Worm (Caenorhabditis elegans) whole organism, mixed stage, embryonic: ENCODE data around the gene immt-1.

Source experiments
- M03D4.4 ChIP-seq: sonication (generic microtip); optimal IDR thresholded peaks from 2 replicates; lab custom pipeline; 2017; ENCODE audit warnings: mild to moderate bottlenecking, missing genetic modification characterization, missing compliant biosample characterization
- bed-3 ChIP-seq: fragments of 200-800 bp; sonication (Bioruptor generic); optimal IDR thresholded peaks from 3 replicates; lab custom pipeline; 2018; ENCODE audit warnings: mild to moderate bottlenecking, missing genetic modification characterization, moderate library complexity, missing compliant biosample characterization
- blmp-1 ChIP-seq: fragments of 150-350 bp; optimal IDR thresholded peaks from 2 replicates; lab custom pipeline; 2014; ENCODE audit warnings: missing biosample characterization, missing genetic modification characterization
- ceh-39 ChIP-seq: fragments of 150-350 bp; optimal IDR thresholded peaks from 2 replicates; lab custom pipeline; 2014; ENCODE audit warnings: missing biosample characterization, missing genetic modification characterization
- ceh-43 ChIP-seq: fragments of 200-800 bp; sonication (Bioruptor generic); optimal IDR thresholded peaks from 2 replicates; lab custom pipeline; 2018; ENCODE audit warnings: mild to moderate bottlenecking, missing genetic modification characterization, moderate library complexity, missing compliant biosample characterization
- ceh-83 ChIP-seq: fragments of 200-800 bp; sonication (Bioruptor generic); optimal IDR thresholded peaks from 2 replicates; lab custom pipeline; 2018; ENCODE audit warnings: mild to moderate bottlenecking, missing genetic modification characterization, missing compliant biosample characterization
- ces-1 ChIP-seq: fragments of 150-350 bp; optimal IDR thresholded peaks from 2 replicates; lab custom pipeline; 2014; ENCODE audit warnings: missing biosample characterization, missing genetic modification reagents, missing genetic modification characterization
- cnd-1 ChIP-seq: fragments of 200-800 bp; sonication (Bioruptor generic); optimal IDR thresholded peaks from 2 replicates; lab custom pipeline; 2018; ENCODE audit warnings: mild to moderate bottlenecking, missing genetic modification characterization, missing compliant biosample characterization
- drap-1 ChIP-seq: fragments of 200-800 bp; sonication (Bioruptor generic); optimal IDR thresholded peaks from 3 replicates; lab custom pipeline; 2018; ENCODE audit warnings: mild to moderate bottlenecking, missing genetic modification characterization, missing compliant biosample characterization
- elt-3 ChIP-seq: fragments of 150-350 bp; optimal IDR thresholded peaks from 2 replicates; lab custom pipeline; 2014; ENCODE audit warnings: missing biosample characterization, missing genetic modification characterization
- flh-1 ChIP-seq: fragments of 200-800 bp; sonication (Bioruptor generic); optimal IDR thresholded peaks from 2 replicates; lab custom pipeline; 2018; ENCODE audit warnings: mild to moderate bottlenecking, missing genetic modification characterization, moderate library complexity, missing compliant biosample characterization
- ham-2 ChIP-seq: fragments of 200-800 bp; sonication (Bioruptor generic); optimal IDR thresholded peaks from 2 replicates; lab custom pipeline; 2018; ENCODE audit warnings: mild to moderate bottlenecking, missing genetic modification characterization, missing compliant biosample characterization
- hlh-1 ChIP-seq: fragments of 150-350 bp; optimal IDR thresholded peaks from 2 replicates; lab custom pipeline; 2014; ENCODE audit warnings: missing biosample characterization, missing genetic modification reagents, missing genetic modification characterization
- lin-13 ChIP-seq: fragments of 150-350 bp; optimal IDR thresholded peaks from 2 replicates; lab custom pipeline; 2014; ENCODE audit warnings: missing biosample characterization, missing genetic modification characterization
- lin-32 ChIP-seq: fragments of 200-800 bp; sonication (Bioruptor generic); optimal IDR thresholded peaks from 2 replicates; lab custom pipeline; 2018; ENCODE audit warnings: mild to moderate bottlenecking, missing genetic modification characterization, missing compliant biosample characterization
- lsy-2 ChIP-seq: fragments of 150-350 bp; optimal IDR thresholded peaks from 2 replicates; lab custom pipeline; 2014; ENCODE audit warnings: missing biosample characterization, missing genetic modification characterization
- mab-5 ChIP-seq: fragments of 150-350 bp; optimal IDR thresholded peaks from 2 replicates; lab custom pipeline; 2014; ENCODE audit warnings: missing biosample characterization, missing genetic modification characterization
- mep-1 ChIP-seq: fragments of 150-350 bp; optimal IDR thresholded peaks from 2 replicates; lab custom pipeline; 2017; ENCODE audit warnings: missing biosample characterization, missing genetic modification reagents, missing genetic modification characterization, inconsistent platforms
- mls-2 ChIP-seq: sonication (generic microtip); optimal IDR thresholded peaks from 2 replicates; lab custom pipeline; 2016; ENCODE audit warnings: mild to moderate bottlenecking, missing genetic modification characterization, moderate library complexity, missing compliant biosample characterization
- nhr-12 ChIP-seq: fragments of 150-350 bp; optimal IDR thresholded peaks from 2 replicates; lab custom pipeline; 2014; ENCODE audit warnings: missing biosample characterization, missing genetic modification characterization
- nhr-2 ChIP-seq: fragments of 150-350 bp; optimal IDR thresholded peaks from 2 replicates; lab custom pipeline; 2014; ENCODE audit warnings: missing biosample characterization, missing genetic modification characterization
- nhr-237 ChIP-seq: fragments of 150-350 bp; optimal IDR thresholded peaks from 2 replicates; lab custom pipeline; 2014; ENCODE audit warnings: missing biosample characterization, missing genetic modification characterization
- nhr-28 ChIP-seq: fragments of 150-350 bp; optimal IDR thresholded peaks from 2 replicates; lab custom pipeline; 2014; ENCODE audit warnings: missing biosample characterization, missing genetic modification characterization
- nhr-76 ChIP-seq: sonication (generic microtip); optimal IDR thresholded peaks from 2 replicates; lab custom pipeline; 2017; ENCODE audit warnings: missing biosample characterization, missing genetic modification characterization
- pha-4 ChIP-seq: fragments of 150-350 bp; optimal IDR thresholded peaks from 2 replicates; lab custom pipeline; 2018; ENCODE audit warnings: missing biosample characterization, missing genetic modification reagents, missing genetic modification characterization
- snpc-4 ChIP-seq: fragments of 150-350 bp; optimal IDR thresholded peaks from 2 replicates; lab custom pipeline; 2014; ENCODE audit warnings: missing biosample characterization, missing genetic modification characterization
- sptf-1 ChIP-seq: sonication (generic microtip); optimal IDR thresholded peaks from 2 replicates; lab custom pipeline; 2017; ENCODE audit warnings: mild to moderate bottlenecking, missing genetic modification characterization, moderate library complexity, missing compliant biosample characterization
- unc-120 ChIP-seq: sonication (generic microtip); optimal IDR thresholded peaks from 2 replicates; lab custom pipeline; 2017; ENCODE audit warnings: missing genetic modification characterization, missing compliant biosample characterization; ENCODE audit not compliant: poor library complexity, severe bottlenecking
- unc-39 ChIP-seq: fragments of 150-350 bp; optimal IDR thresholded peaks from 2 replicates; lab custom pipeline; 2014; ENCODE audit warnings: missing biosample characterization, missing genetic modification characterization
- zip-8 ChIP-seq: fragments of 150-350 bp; optimal IDR thresholded peaks from 2 replicates; lab custom pipeline; 2014; ENCODE audit warnings: missing biosample characterization, missing genetic modification characterization

The immt-1 gene

DNA sequence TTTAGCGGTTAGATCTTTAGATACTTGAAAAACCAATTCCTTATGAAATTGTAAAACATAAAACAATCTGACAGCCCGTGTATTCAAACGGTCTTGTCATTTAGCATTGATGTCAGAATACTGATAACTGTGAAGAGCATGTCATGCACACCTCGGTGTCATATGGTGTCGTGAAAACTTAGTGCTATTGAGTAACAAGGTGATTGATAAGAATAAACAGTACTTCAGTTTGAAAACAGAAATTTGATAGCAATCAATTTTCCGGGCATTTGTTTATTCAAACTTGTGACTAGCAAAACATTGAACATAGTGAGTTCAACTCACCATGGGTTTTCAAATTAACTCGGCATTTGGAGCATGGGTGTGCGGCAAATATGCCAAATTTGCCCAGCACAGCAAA lies 8.3 kb upstream of the immt-1 start:
- TF ChIP-seq blmp-1 (tag; lab: Kevin White, UChicago) (no peak), lin-13 (no peak), ceh-39 (tag; lab: Kevin White, UChicago) (no peak), nhr-237 (tag; lab: Kevin White, UChicago) (no peak), flh-1 (GFP tag; lab: Kevin White, UChicago) (no peak), ces-1 (GFP tag; lab: Kevin White, UChicago) (no peak), nhr-12 (no peak), nhr-76 (tag; lab: Kevin White, UChicago) (no peak), nhr-2 (tag; lab: Kevin White, UChicago) (no peak), ceh-43 (GFP tag; lab: Kevin White, UChicago) (no peak), lsy-2 (tag; lab: Kevin White, UChicago) (no peak), mab-5 (tag; lab: Kevin White, UChicago) (no peak), unc-120 (tag; lab: Kevin White, UChicago) (no peak), ham-2 (GFP tag; lab: Kevin White, UChicago) (no peak), nhr-28 (tag; lab: Kevin White, UChicago) (no peak), sptf-1 (tag; lab: Kevin White, UChicago) (no peak)

DNA sequence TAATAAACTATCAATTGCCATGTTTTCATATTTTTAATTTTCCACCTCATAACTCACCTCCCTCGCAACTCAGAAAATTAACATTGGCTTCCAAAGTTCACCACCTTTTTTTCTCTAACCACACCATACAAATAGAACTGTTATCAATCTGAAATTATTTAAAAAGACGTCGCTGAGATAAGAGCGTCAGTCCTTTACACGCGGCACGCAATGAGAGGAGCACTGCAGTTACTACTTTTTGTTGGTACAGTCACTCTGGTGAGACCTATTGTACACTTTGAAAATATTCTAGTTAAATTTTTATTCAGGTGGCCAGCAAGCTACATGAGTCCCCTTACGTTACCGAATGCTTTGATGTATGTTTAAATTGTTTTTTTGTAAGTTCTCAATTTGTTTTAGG lies 7.7 kb upstream of the immt-1 start, which contains the start of gene T02C5.1:
T02C5.1 (plus strand) TSS at position 199 of the 400 bp plus-strand sequence.
- TF ChIP-seq ceh-43 (GFP tag; lab: Kevin White, UChicago) = no peak
- no peak for TF ChIP-seq bed-3

DNA sequence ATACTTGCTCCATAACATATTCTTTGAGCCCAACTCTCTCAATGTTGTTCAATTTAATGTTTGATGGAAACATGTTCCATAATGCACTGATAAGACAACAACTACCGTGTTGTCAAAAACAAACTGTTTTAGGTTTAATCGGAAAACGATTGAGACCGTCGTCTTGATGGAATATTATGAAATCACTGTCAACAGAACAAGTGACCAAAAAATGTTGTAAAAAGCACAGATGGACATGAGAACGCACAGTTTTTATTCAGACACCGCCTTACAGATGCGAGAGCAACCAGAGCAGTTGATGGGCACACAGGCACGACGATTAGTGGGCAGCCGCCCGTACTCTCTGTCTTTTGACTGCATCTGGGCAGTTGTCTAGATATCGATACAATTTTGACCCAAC lies 6.0 kb upstream of the immt-1 start:
- TF ChIP-seq lin-32 (GFP tag; lab: Kevin White, UChicago) = no peak

DNA sequence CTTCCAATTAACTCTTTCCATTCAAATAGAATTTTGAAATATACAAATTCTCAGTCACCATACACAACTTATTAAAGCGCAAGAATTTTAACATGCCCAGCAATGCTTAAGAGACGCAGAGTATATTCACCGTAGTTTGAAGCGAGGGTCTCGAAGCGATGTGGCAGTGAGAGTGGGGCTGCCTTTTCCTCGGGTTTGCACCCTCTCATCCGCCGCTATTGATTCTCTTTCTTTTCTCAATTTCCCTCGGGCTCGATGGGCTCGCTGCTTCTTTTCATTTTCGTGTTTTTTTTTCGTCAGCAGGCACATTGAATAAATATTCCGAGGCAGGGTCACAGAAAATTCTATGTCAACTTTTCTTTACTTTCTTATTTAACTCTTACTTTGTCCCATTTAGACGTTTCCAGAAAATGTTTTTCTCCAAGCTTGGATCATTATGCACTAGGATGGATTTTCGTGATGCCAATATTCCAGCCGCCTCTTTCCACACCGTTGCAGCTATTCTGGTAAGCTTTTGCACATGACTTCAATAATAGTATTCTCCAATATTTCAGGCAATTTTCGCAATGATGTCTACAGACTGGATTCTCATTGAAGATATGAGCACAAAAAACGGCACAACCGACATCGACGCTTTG lies 1.7 kb upstream of the immt-1 start, which contains the start of gene T14G11.1:
T14G11.1 (plus strand) TSS at position 408 of the 638 bp plus-strand sequence.
- TF ChIP-seq cnd-1 = no peak
- TF ChIP-seq ham-2 (GFP tag; lab: Kevin White, UChicago) = peak; percentile 27
- peak; percentile 65 for TF ChIP-seq nhr-237 (tag; lab: Kevin White, UChicago)
- peak; percentile 61 for TF ChIP-seq pha-4
- peak; percentile 77 for TF ChIP-seq hlh-1 (tag; lab: Kevin White, UChicago)
- peak; percentile 77 for TF ChIP-seq ces-1 (GFP tag; lab: Kevin White, UChicago)
- TF ChIP-seq mep-1 (tag; lab: Kevin White, UChicago) = peak; percentile 44
- TF ChIP-seq nhr-2 (tag; lab: Kevin White, UChicago) = no peak
- no peak for TF ChIP-seq ceh-83 (GFP tag; lab: Kevin White, UChicago)
- TF ChIP-seq mls-2 (tag; lab: Kevin White, UChicago) = peak; percentile 23
- peak; percentile 94 for TF ChIP-seq lsy-2 (tag; lab: Kevin White, UChicago)
- TF ChIP-seq snpc-4 = no peak
- TF ChIP-seq lin-32 (GFP tag; lab: Kevin White, UChicago) = no peak
- peak; percentile 62 for TF ChIP-seq unc-120 (tag; lab: Kevin White, UChicago)
- no peak for TF ChIP-seq drap-1 (GFP tag; lab: Kevin White, UChicago)

DNA sequence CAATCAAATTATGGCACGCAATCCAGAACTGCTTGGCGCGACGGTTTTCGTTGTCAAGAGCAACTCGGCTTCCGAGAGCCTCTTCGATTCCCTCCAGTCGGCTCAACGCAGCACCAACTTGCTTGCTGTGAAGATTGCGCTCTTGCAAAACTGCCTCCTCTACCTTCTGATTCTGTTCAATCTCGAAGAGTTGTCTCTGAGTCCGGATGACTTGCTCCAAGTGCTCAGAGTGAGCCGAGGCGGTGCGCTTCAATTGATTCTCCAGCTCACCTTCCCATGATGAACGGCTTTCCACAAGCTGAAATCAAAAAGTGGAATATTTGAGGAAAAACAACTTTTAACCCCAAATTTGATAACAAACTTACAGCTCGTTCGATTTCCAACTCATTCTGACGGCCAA lies 2.5 kb downstream of the immt-1 start:
- TF ChIP-seq nhr-76 (tag; lab: Kevin White, UChicago) (no peak), M03D4.4 (no peak), elt-3 (tag; lab: Kevin White, UChicago) (no peak), ceh-83 (GFP tag; lab: Kevin White, UChicago) (no peak), nhr-12 (no peak), zip-8 (no peak), lin-13 (no peak)

DNA sequence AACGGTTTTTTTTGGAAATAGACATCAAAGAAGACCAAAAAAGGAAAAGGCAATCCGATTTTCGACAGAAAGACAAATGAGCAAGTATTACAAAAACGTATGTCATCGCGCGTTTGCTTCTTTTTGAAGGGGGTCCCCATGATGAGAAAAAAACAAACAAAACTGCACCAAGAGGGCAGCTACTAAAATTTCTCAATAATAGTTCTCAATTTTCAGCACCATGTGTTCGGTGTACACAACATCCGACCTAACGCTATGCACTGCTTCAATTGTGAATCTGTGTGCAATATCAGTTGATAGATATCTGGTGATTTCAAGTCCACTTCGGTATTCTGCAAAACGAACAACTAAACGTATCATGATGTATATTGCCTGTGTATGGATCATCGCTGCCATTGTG lies 12.5 kb downstream of the immt-1 start:
- TF ChIP-seq mep-1 (tag; lab: Kevin White, UChicago) = no peak
- TF ChIP-seq drap-1 (GFP tag; lab: Kevin White, UChicago) = no peak
- TF ChIP-seq zip-8 = no peak
- no peak for TF ChIP-seq sptf-1 (tag; lab: Kevin White, UChicago)
- no peak for TF ChIP-seq ham-2 (GFP tag; lab: Kevin White, UChicago)
- no peak for TF ChIP-seq mab-5 (tag; lab: Kevin White, UChicago)
- TF ChIP-seq unc-39 = no peak
